Fruit fly (Drosophila melanogaster) whole organism, prepupa: ENCODE data around the gene mei-P22.

Experiments
- Blimp-1 ChIP-seq: fragments of 200-800 bp; sonication (Bioruptor generic); optimal IDR thresholded peaks from 3 replicates; lab custom pipeline; 2017; ENCODE audit warnings: missing biosample characterization, missing genetic modification characterization, mild to moderate bottlenecking, moderate library complexity, missing genetic modification reagents
- CG10631 ChIP-seq: fragments of 200-800 bp; sonication (Bioruptor generic); optimal IDR thresholded peaks from 2 replicates; lab custom pipeline; 2016; ENCODE audit warnings: missing biosample characterization, missing genetic modification characterization
- CG10669 ChIP-seq: fragments of 200-800 bp; sonication (Bioruptor generic); optimal IDR thresholded peaks from 3 replicates; lab custom pipeline; 2018; ENCODE audit warnings: missing biosample characterization, mild to moderate bottlenecking, missing genetic modification characterization, moderate library complexity
- CG11294 ChIP-seq: fragments of 200-800 bp; sonication (Bioruptor generic); IDR thresholded peaks from 2 replicates; pipeline ENCODE4 v1.3.6; 2022; ENCODE audit warnings: missing biosample characterization, missing genetic modification characterization
- CG11762 ChIP-seq: fragments of 200-800 bp; sonication (Bioruptor generic); optimal IDR thresholded peaks from 3 replicates; lab custom pipeline; 2016; ENCODE audit warnings: missing biosample characterization, missing genetic modification characterization; ENCODE audit not compliant: insufficient read depth
- CG11902 ChIP-seq: fragments of 200-800 bp; sonication (Bioruptor generic); optimal IDR thresholded peaks from 3 replicates; lab custom pipeline; 2016; ENCODE audit warnings: missing biosample characterization, missing genetic modification characterization
- CG15336 ChIP-seq: fragments of 200-800 bp; sonication (Bioruptor generic); IDR thresholded peaks from 2 replicates; pipeline ENCODE4 v1.3.6; 2022; ENCODE audit warnings: missing biosample characterization, missing genetic modification characterization
- CG1621 ChIP-seq: fragments of 200-800 bp; sonication (Bioruptor generic); optimal IDR thresholded peaks from 3 replicates; lab custom pipeline; 2018; ENCODE audit warnings: missing biosample characterization, mild to moderate bottlenecking, missing genetic modification characterization
- CG16779 ChIP-seq: fragments of 200-800 bp; sonication (Bioruptor generic); optimal IDR thresholded peaks from 3 replicates; lab custom pipeline; 2017; ENCODE audit warnings: missing biosample characterization, mild to moderate bottlenecking, missing genetic modification characterization
- CG3032 ChIP-seq: fragments of 200-800 bp; optimal IDR thresholded peaks from 2 replicates; lab custom pipeline; 2019; ENCODE audit warnings: missing biosample characterization, mild to moderate bottlenecking, missing genetic modification characterization, moderate library complexity
- CG31627 ChIP-seq: fragments of 200-800 bp; sonication (Bioruptor generic); optimal IDR thresholded peaks from 3 replicates; lab custom pipeline; 2016; ENCODE audit warnings: missing biosample characterization, missing genetic modification characterization
- CG32006 ChIP-seq: fragments of 200-800 bp; sonication (Bioruptor generic); optimal IDR thresholded peaks from 3 replicates; lab custom pipeline; 2017; ENCODE audit warnings: missing biosample characterization, mild to moderate bottlenecking, missing genetic modification characterization
- CG34406 ChIP-seq: fragments of 200-800 bp; sonication (Bioruptor generic); optimal IDR thresholded peaks from 3 replicates; lab custom pipeline; 2016; ENCODE audit warnings: missing biosample characterization, missing genetic modification characterization
- CG3919 ChIP-seq: fragments of 200-800 bp; sonication (Bioruptor generic); optimal IDR thresholded peaks from 3 replicates; lab custom pipeline; 2016; ENCODE audit warnings: missing biosample characterization, missing genetic modification characterization
- CG4318 ChIP-seq: fragments of 200-800 bp; sonication (Bioruptor generic); optimal IDR thresholded peaks from 3 replicates; lab custom pipeline; 2017; ENCODE audit warnings: missing biosample characterization, mild to moderate bottlenecking, missing genetic modification characterization
- CG6276 ChIP-seq: fragments of 200-800 bp; sonication (Bioruptor generic); optimal IDR thresholded peaks from 2 replicates; lab custom pipeline; 2017; ENCODE audit warnings: missing biosample characterization, mild to moderate bottlenecking, missing genetic modification characterization
- CG6792 ChIP-seq: fragments of 200-800 bp; sonication (Bioruptor generic); optimal IDR thresholded peaks from 3 replicates; lab custom pipeline; 2016; ENCODE audit warnings: missing biosample characterization, missing genetic modification characterization
- CG8119 ChIP-seq: fragments of 200-800 bp; sonication (Bioruptor generic); IDR thresholded peaks from 3 replicates; pipeline ENCODE4 v1.3.6; 2022; ENCODE audit warnings: missing biosample characterization, missing genetic modification characterization
- CG8319 ChIP-seq: fragments of 200-800 bp; sonication (Bioruptor generic); optimal IDR thresholded peaks from 3 replicates; lab custom pipeline; 2016; ENCODE audit warnings: missing biosample characterization, missing genetic modification characterization
- Eip75B ChIP-seq: fragments of 200-800 bp; sonication (Bioruptor generic); optimal IDR thresholded peaks from 3 replicates; lab custom pipeline; 2016; ENCODE audit warnings: missing biosample characterization, missing genetic modification characterization
- Eip78C ChIP-seq: fragments of 200-800 bp; sonication (Bioruptor generic); peaks from one replicate; lab custom pipeline; 2016; ENCODE audit warnings: missing biosample characterization, missing genetic modification characterization
- Eip93F ChIP-seq: fragments of 200-800 bp; sonication (Bioruptor generic); optimal IDR thresholded peaks from 2 replicates; lab custom pipeline; 2016; ENCODE audit warnings: missing biosample characterization, mild to moderate bottlenecking, missing genetic modification characterization
- Ets96B ChIP-seq: fragments of 200-800 bp; optimal IDR thresholded peaks from 2 replicates; lab custom pipeline; 2019; ENCODE audit warnings: missing biosample characterization, mild to moderate bottlenecking, missing genetic modification characterization, moderate library complexity
- Gug ChIP-seq: fragments of 200-800 bp; sonication (Bioruptor generic); IDR thresholded peaks from 2 replicates; pipeline ENCODE4 v1.3.6; 2022; ENCODE audit warnings: missing biosample characterization, missing genetic modification characterization
- Hr38 ChIP-seq: sonication (Bioruptor generic); optimal IDR thresholded peaks from 2 replicates; lab custom pipeline; 2016; ENCODE audit warnings: missing biosample characterization, missing genetic modification characterization
- Hr39 ChIP-seq: fragments of 200-800 bp; sonication (Bioruptor generic); optimal IDR thresholded peaks from 2 replicates; lab custom pipeline; 2016; ENCODE audit warnings: missing biosample characterization, missing genetic modification characterization
- Hr4 ChIP-seq: fragments of 200-800 bp; sonication (Bioruptor generic); optimal IDR thresholded peaks from 3 replicates; lab custom pipeline; 2016; ENCODE audit warnings: missing biosample characterization, missing genetic modification characterization
- Lpt ChIP-seq: fragments of 200-800 bp; sonication (Bioruptor generic); optimal IDR thresholded peaks from 3 replicates; lab custom pipeline; 2016; ENCODE audit warnings: missing biosample characterization, missing genetic modification characterization
- OdsH ChIP-seq: fragments of 200-800 bp; sonication (Bioruptor generic); optimal IDR thresholded peaks from 3 replicates; lab custom pipeline; 2016; ENCODE audit warnings: missing biosample characterization, missing genetic modification characterization
- Smox ChIP-seq: fragments of 200-800 bp; sonication (Bioruptor generic); optimal IDR thresholded peaks from 3 replicates; lab custom pipeline; 2016; ENCODE audit warnings: missing biosample characterization, missing genetic modification characterization
- Sox102F ChIP-seq: fragments of 200-800 bp; sonication (Bioruptor generic); optimal IDR thresholded peaks from 2 replicates; lab custom pipeline; 2016; ENCODE audit warnings: missing biosample characterization, mild to moderate bottlenecking, missing genetic modification characterization
- Sox15 ChIP-seq: fragments of 200-800 bp; sonication (Bioruptor generic); optimal IDR thresholded peaks from 3 replicates; lab custom pipeline; 2016; ENCODE audit warnings: missing biosample characterization, missing genetic modification characterization
- achi ChIP-seq: fragments of 200-800 bp; sonication (Bioruptor generic); optimal IDR thresholded peaks from 3 replicates; lab custom pipeline; 2016; ENCODE audit warnings: missing biosample characterization, missing genetic modification characterization
- acj6 ChIP-seq: fragments of 200-800 bp; sonication (Bioruptor generic); optimal IDR thresholded peaks from 3 replicates; lab custom pipeline; 2016; ENCODE audit warnings: missing biosample characterization, missing genetic modification characterization
- dac ChIP-seq: fragments of 200-800 bp; sonication (Bioruptor generic); optimal IDR thresholded peaks from 2 replicates; lab custom pipeline; 2017; ENCODE audit warnings: missing biosample characterization, mild to moderate bottlenecking, missing genetic modification characterization
- eg ChIP-seq: fragments of 200-800 bp; sonication (Bioruptor generic); IDR thresholded peaks from 3 replicates; pipeline ENCODE4 v1.3.6; 2022; ENCODE audit warnings: missing biosample characterization, missing genetic modification characterization
- esn ChIP-seq: fragments of 200-800 bp; sonication (Bioruptor generic); optimal IDR thresholded peaks from 2 replicates; lab custom pipeline; 2016; ENCODE audit warnings: missing biosample characterization, mild to moderate bottlenecking, missing genetic modification characterization, moderate library complexity
- fd59A ChIP-seq: fragments of 200-800 bp; sonication (Bioruptor generic); optimal IDR thresholded peaks from 2 replicates; lab custom pipeline; 2017; ENCODE audit warnings: missing biosample characterization, mild to moderate bottlenecking, missing genetic modification characterization, missing genetic modification reagents
- fkh ChIP-seq: fragments of 200-800 bp; sonication (Bioruptor generic); optimal IDR thresholded peaks from 3 replicates; lab custom pipeline; 2017; ENCODE audit warnings: missing biosample characterization, mild to moderate bottlenecking, missing genetic modification characterization, moderate library complexity
- lz ChIP-seq: fragments of 200-800 bp; sonication (Bioruptor generic); optimal IDR thresholded peaks from 3 replicates; lab custom pipeline; 2016; ENCODE audit warnings: missing biosample characterization, missing genetic modification characterization
- net ChIP-seq: fragments of 200-800 bp; sonication (Bioruptor generic); optimal IDR thresholded peaks from 3 replicates; lab custom pipeline; 2016; ENCODE audit warnings: missing biosample characterization, missing genetic modification characterization
- pdm3 ChIP-seq: fragments of 200-800 bp; sonication (Bioruptor generic); optimal IDR thresholded peaks from 3 replicates; lab custom pipeline; 2016; ENCODE audit warnings: missing biosample characterization, missing genetic modification characterization
- salr ChIP-seq, 2 experiments: fragments of 200-800 bp; sonication (Bioruptor generic); optimal IDR thresholded peaks; 3 replicates each; lab custom pipeline; 2016 to 2018; ENCODE audit warnings: missing biosample characterization in 2 of 2, missing genetic modification characterization in 2 of 2, mild to moderate bottlenecking in 1 of 2
- ss ChIP-seq, 2 experiments: fragments of 200-800 bp; sonication (Bioruptor generic); optimal IDR thresholded peaks; 2 replicates in 1 of 2; 3 replicates in 1 of 2; lab custom pipeline; 2017 to 2018; ENCODE audit warnings: mild to moderate bottlenecking in 2 of 2, missing biosample characterization in 2 of 2, missing genetic modification characterization in 2 of 2, moderate library complexity in 1 of 2
- svp ChIP-seq: fragments of 200-800 bp; sonication (Bioruptor generic); peaks from one replicate; lab custom pipeline; 2016; ENCODE audit warnings: missing biosample characterization, missing genetic modification characterization
- vri ChIP-seq: fragments of 200-800 bp; sonication (Bioruptor generic); optimal IDR thresholded peaks from 3 replicates; lab custom pipeline; 2016; ENCODE audit warnings: missing biosample characterization, mild to moderate bottlenecking, missing genetic modification characterization

The mei-P22 gene

DNA sequence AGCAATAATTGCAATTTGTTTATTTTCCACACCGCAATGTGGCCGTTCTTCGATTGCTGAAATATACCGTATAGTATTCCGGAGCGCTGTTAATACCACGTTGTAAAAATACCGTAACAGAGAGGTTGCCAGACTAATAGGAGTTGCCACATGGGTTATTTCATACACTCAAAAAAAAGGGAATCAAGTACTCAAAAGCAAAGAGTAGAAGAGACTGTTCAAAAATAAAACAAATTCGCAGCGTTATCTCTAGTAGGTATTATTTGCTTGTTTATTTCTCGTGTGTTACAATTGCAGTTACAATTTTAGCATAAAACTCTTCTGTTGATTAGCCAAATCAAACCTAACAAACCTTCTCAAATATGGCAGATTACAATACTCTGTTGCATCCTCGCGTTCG lies 6.3 kb downstream of the mei-P22 start, which contains the start of gene MED4 (continued):
- TF ChIP-seq Sox15 (peak; percentile 72), Blimp-1 (GFP tag; lab: Kevin White, UChicago) (no peak), pdm3 (GFP tag; lab: Kevin White, UChicago) (peak; percentile 83), vri (GFP tag; lab: Kevin White, UChicago) (no peak), acj6 (GFP tag; lab: Kevin White, UChicago) (peak; percentile 73), esn (GFP tag; lab: Kevin White, UChicago) (peak; percentile 83), net (GFP tag; lab: Kevin White, UChicago) (peak; percentile 80), salr (GFP tag; optimal IDR thresholded peaks at IDR 0.05; lab: Kevin White, UChicago) (peak in 1 of 2 experiments; percentile 51), Hr38 (no peak), CG11762 (peak; percentile 68), CG34406 (GFP tag; lab: Kevin White, UChicago) (peak; percentile 65), ss (GFP tag; optimal IDR thresholded peaks at IDR 0.05; lab: Kevin White, UChicago) (peak in 1 of 2 experiments; percentile 51), CG32006 (peak; percentile 73), CG31627 (GFP tag; lab: Kevin White, UChicago) (peak; percentile 87), Eip75B (GFP tag; lab: Kevin White, UChicago) (peak; percentile 77), Hr39 (GFP tag; lab: Kevin White, UChicago) (peak; percentile 83), achi (peak; percentile 75), CG11902 (GFP tag; lab: Kevin White, UChicago) (peak; percentile 60), OdsH (GFP tag; lab: Kevin White, UChicago) (peak; percentile 75), CG10669 (GFP tag; lab: Kevin White, UChicago) (peak; percentile 66), CG11294 (GFP tag; lab: Robert Waterston, UW) (peak; percentile 72), Sox102F (GFP tag; lab: Kevin White, UChicago) (no peak), CG1621 (peak; percentile 68), fd59A (GFP tag; lab: Kevin White, UChicago) (peak; percentile 42), CG8119 (GFP tag; lab: Robert Waterston, UW) (peak; percentile 78; the same call in 2 of the 3 replicates), Lpt (GFP tag; lab: Kevin White, UChicago) (peak; percentile 71), CG16779 (no peak)

DNA sequence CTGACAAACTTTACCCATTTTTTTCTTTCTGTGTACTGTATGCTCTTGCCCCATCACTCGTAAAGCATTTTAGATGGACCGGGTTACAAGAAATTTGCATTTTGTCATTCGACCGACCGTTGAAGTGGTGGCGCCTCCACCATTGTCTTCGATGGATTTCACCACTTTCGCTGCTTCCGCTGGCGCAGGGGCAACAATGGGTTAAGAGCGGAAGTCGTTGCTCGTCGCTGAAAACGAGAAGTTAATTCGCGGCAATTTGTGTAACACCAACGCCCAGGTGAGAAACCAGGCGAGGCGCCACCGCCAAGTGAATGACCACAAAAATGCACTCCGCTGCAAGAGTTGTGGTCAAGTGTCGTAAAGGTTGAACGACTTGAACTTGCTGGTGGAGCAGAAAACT lies 10.5 kb downstream of the mei-P22 start:
- TF ChIP-seq svp (GFP tag; lab: Kevin White, UChicago) (peak; percentile 46), Eip93F (GFP tag; lab: Kevin White, UChicago) (no peak), Eip78C (GFP tag; lab: Kevin White, UChicago) (peak; percentile 41)

DNA sequence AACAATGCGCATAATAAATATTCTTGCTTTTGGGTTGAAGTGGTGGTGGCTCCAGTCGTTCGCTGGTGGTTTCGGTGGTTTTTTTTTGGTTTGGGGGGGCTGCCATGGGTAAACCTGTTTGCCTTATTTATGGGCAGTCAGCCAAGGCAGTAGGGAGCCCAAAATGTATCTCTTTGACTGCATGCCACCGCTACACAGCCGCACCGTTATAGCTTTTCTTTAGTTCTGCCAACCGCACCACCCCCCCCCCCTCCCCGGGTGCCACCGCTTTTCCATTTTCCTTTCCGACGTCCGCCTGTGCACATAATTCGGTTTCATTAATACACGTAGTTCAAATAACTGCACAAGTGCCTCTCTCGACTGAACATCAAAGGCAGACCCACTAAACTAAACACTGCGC lies 14.1 kb downstream of the mei-P22 start:
- TF ChIP-seq CG11902 (GFP tag; lab: Kevin White, UChicago) = no peak
- TF ChIP-seq fkh = no peak
- no peak for TF ChIP-seq Gug (GFP tag; lab: Robert Waterston, UW)
- TF ChIP-seq eg (GFP tag; lab: Robert Waterston, UW) = 0 out of 3 replicates have a peak, but pooled peaks have one; percentile 42
- TF ChIP-seq Smox (GFP tag; lab: Kevin White, UChicago) = no peak
- TF ChIP-seq CG31627 (GFP tag; lab: Kevin White, UChicago) = no peak

dm6 chr3L:7262471-7262870 lies 18.3 kb downstream of the mei-P22 start:
- TF ChIP-seq CG16779 (peak; percentile 7), CG11902 (GFP tag; lab: Kevin White, UChicago) (peak; percentile 41), lz (GFP tag; lab: Kevin White, UChicago) (no peak), Hr4 (peak; percentile 63), CG10631 (GFP tag; lab: Kevin White, UChicago) (peak; percentile 51), CG3032 (peak; percentile 68), CG6792 (GFP tag; lab: Kevin White, UChicago) (peak; percentile 28), CG6276 (peak; percentile 45), fd59A (GFP tag; lab: Kevin White, UChicago) (peak; percentile 21), Ets96B (tag; lab: Kevin White, UChicago) (peak; percentile 52), CG3919 (GFP tag; lab: Kevin White, UChicago) (peak; percentile 65), dac (GFP tag; lab: Kevin White, UChicago) (no peak), CG15336 (peak; percentile 69), CG4318 (GFP tag; lab: Kevin White, UChicago) (peak; percentile 51), CG8319 (GFP tag; lab: Kevin White, UChicago) (peak; percentile 30), Eip78C (GFP tag; lab: Kevin White, UChicago) (peak; percentile 91), CG11762 (peak; percentile 43), Sox15 (no peak), CG10669 (GFP tag; lab: Kevin White, UChicago) (peak; percentile 67), vri (GFP tag; lab: Kevin White, UChicago) (no peak), Smox (GFP tag; lab: Kevin White, UChicago) (no peak)
